Fruit fly (Drosophila melanogaster) whole organism, embryonic: ENCODE results near the gene Naa80.

Experiments
- B-H2 ChIP-seq: fragments of 200-800 bp; sonication (Bioruptor generic); optimal IDR thresholded peaks from 2 replicates; lab custom pipeline; 2018; ENCODE audit warnings: missing biosample characterization, mild to moderate bottlenecking, missing genetic modification characterization
- Bgb ChIP-seq: fragments of 200-800 bp; sonication (Bioruptor generic); IDR thresholded peaks from 2 replicates; pipeline ENCODE4 v1.3.6; 2022; ENCODE audit warnings: missing biosample characterization, missing genetic modification characterization; ENCODE audit not compliant: partially characterized antibody
- CG10654 ChIP-seq: fragments of 200-800 bp; sonication (Bioruptor generic); optimal IDR thresholded peaks from 2 replicates; lab custom pipeline; 2016; ENCODE audit warnings: missing biosample characterization, missing genetic modification characterization
- CG13123 ChIP-seq: fragments of 200-800 bp; sonication (Bioruptor generic); optimal IDR thresholded peaks from 2 replicates; lab custom pipeline; 2016; ENCODE audit warnings: missing biosample characterization, missing genetic modification characterization
- CG14050 ChIP-seq: fragments of 200-800 bp; sonication (Bioruptor generic); IDR thresholded peaks from 3 replicates; pipeline ENCODE4 v1.3.6; 2022; ENCODE audit warnings: missing biosample characterization, missing genetic modification characterization
- CG14667 ChIP-seq: fragments of 200-800 bp; sonication (Bioruptor generic); IDR thresholded peaks from 2 replicates; pipeline ENCODE4 v1.3.6; 2022; ENCODE audit warnings: missing biosample characterization, missing genetic modification characterization
- CG15011 ChIP-seq: fragments of 200-800 bp; sonication (Bioruptor generic); optimal IDR thresholded peaks from 3 replicates; lab custom pipeline; 2018; ENCODE audit warnings: missing biosample characterization, mild to moderate bottlenecking, missing genetic modification characterization
- CG18262 ChIP-seq: fragments of 200-800 bp; optimal IDR thresholded peaks from 3 replicates; lab custom pipeline; 2019; ENCODE audit warnings: missing biosample characterization, mild to moderate bottlenecking, missing genetic modification characterization, moderate library complexity
- CG2120 ChIP-seq: fragments of 200-800 bp; sonication (Bioruptor generic); optimal IDR thresholded peaks from 3 replicates; lab custom pipeline; 2016; ENCODE audit warnings: missing biosample characterization, missing genetic modification characterization
- CG2678 ChIP-seq: fragments of 200-800 bp; sonication (Bioruptor generic); optimal IDR thresholded peaks from 3 replicates; lab custom pipeline; 2019; ENCODE audit warnings: missing biosample characterization, mild to moderate bottlenecking, missing genetic modification characterization, moderate library complexity
- CG2712 ChIP-seq: fragments of 200-800 bp; optimal IDR thresholded peaks from 3 replicates; lab custom pipeline; 2019; ENCODE audit warnings: missing biosample characterization, mild to moderate bottlenecking, missing genetic modification characterization, moderate library complexity
- CG31441 ChIP-seq: fragments of 200-800 bp; sonication (Bioruptor generic); IDR thresholded peaks from 2 replicates; pipeline ENCODE4 v1.3.6; 2022; ENCODE audit warnings: missing biosample characterization, missing genetic modification characterization
- CG6175 ChIP-seq: fragments of 200-800 bp; sonication (Bioruptor generic); IDR thresholded peaks from 3 replicates; pipeline ENCODE4 v1.3.6; 2022; ENCODE audit warnings: missing biosample characterization, missing genetic modification characterization
- CG7556 ChIP-seq: fragments of 200-800 bp; sonication (Bioruptor generic); optimal IDR thresholded peaks from 2 replicates; lab custom pipeline; 2017; ENCODE audit warnings: missing biosample characterization, mild to moderate bottlenecking, missing genetic modification characterization
- CG8388 ChIP-seq: fragments of 200-800 bp; sonication (Bioruptor generic); optimal IDR thresholded peaks from 2 replicates; lab custom pipeline; 2019; ENCODE audit warnings: missing biosample characterization, mild to moderate bottlenecking, missing genetic modification characterization, moderate library complexity
- CHES-1-like ChIP-seq: fragments of 200-800 bp; sonication (Bioruptor generic); optimal IDR thresholded peaks from 2 replicates; lab custom pipeline; 2016; ENCODE audit warnings: missing biosample characterization, missing genetic modification characterization
- D19A ChIP-seq: fragments of 200-800 bp; optimal IDR thresholded peaks from 3 replicates; lab custom pipeline; 2019; ENCODE audit warnings: missing biosample characterization, mild to moderate bottlenecking, missing genetic modification characterization, moderate library complexity
- Dek ChIP-seq: fragments of 200-800 bp; sonication (Bioruptor generic); optimal IDR thresholded peaks from 3 replicates; lab custom pipeline; 2019; ENCODE audit warnings: missing biosample characterization, mild to moderate bottlenecking, missing genetic modification characterization, moderate library complexity
- Fer1 ChIP-seq: fragments of 200-800 bp; sonication (Bioruptor generic); optimal IDR thresholded peaks from 2 replicates; lab custom pipeline; 2017; ENCODE audit warnings: missing biosample characterization, mild to moderate bottlenecking, missing genetic modification characterization
- Fer3 ChIP-seq: fragments of 200-800 bp; sonication (Bioruptor generic); optimal IDR thresholded peaks from 2 replicates; lab custom pipeline; 2018; ENCODE audit warnings: missing biosample characterization, mild to moderate bottlenecking, missing genetic modification characterization, moderate library complexity
- HmgZ ChIP-seq: fragments of 200-800 bp; sonication (Bioruptor generic); optimal IDR thresholded peaks from 2 replicates; lab custom pipeline; 2018; ENCODE audit warnings: missing biosample characterization, mild to moderate bottlenecking, missing genetic modification characterization
- Hmr ChIP-seq: fragments of 200-800 bp; sonication (Bioruptor generic); optimal IDR thresholded peaks from 3 replicates; lab custom pipeline; 2017; ENCODE audit warnings: mild to moderate bottlenecking, missing biosample characterization, missing genetic modification reagents, missing genetic modification characterization
- Hr51 ChIP-seq, 2 experiments: fragments of 200-800 bp; sonication (Bioruptor generic); optimal IDR thresholded peaks; 2 replicates in 1 of 2; 3 replicates in 1 of 2; lab custom pipeline; 2016 to 2018; ENCODE audit warnings: missing biosample characterization in 2 of 2, missing genetic modification characterization in 2 of 2, mild to moderate bottlenecking in 1 of 2, moderate library complexity in 1 of 2
- Hr78 ChIP-seq, 2 experiments: fragments of 200-800 bp in 1 of 2; fragments of >200 bp in 1 of 2; sonication (Bioruptor generic) in 1 of 2; optimal IDR thresholded peaks; 2 replicates each; lab custom pipeline; 2017 to 2019; ENCODE audit warnings: missing biosample characterization in 2 of 2, missing genetic modification characterization in 2 of 2, mild to moderate bottlenecking in 1 of 2, moderate library complexity in 1 of 2
- NFAT ChIP-seq: fragments of 200-800 bp; sonication (Bioruptor generic); IDR thresholded peaks from 2 replicates; pipeline ENCODE4 v1.3.6; 2022; ENCODE audit warnings: missing biosample characterization, missing genetic modification characterization
- Ptx1 ChIP-seq: fragments of 200-800 bp; sonication (Bioruptor generic); IDR thresholded peaks from 2 replicates; pipeline ENCODE4 v1.3.6; 2022; ENCODE audit warnings: missing biosample characterization, missing genetic modification characterization
- Scr ChIP-seq: fragments of 200-800 bp; sonication (Bioruptor generic); IDR thresholded peaks from 2 replicates; pipeline ENCODE4 v1.3.6; 2022; ENCODE audit warnings: missing biosample characterization, missing genetic modification characterization; ENCODE audit not compliant: partially characterized antibody
- Xbp1 ChIP-seq: fragments of 200-800 bp; sonication (Bioruptor generic); optimal IDR thresholded peaks from 3 replicates; lab custom pipeline; 2016; ENCODE audit warnings: missing biosample characterization, mild to moderate bottlenecking, missing genetic modification characterization
- bsh ChIP-seq, 2 experiments: fragments of 200-800 bp; sonication (Bioruptor generic); optimal IDR thresholded peaks; 2 replicates each; lab custom pipeline; 2017 to 2018; ENCODE audit warnings: mild to moderate bottlenecking in 2 of 2, missing biosample characterization in 2 of 2, missing genetic modification characterization in 2 of 2, moderate library complexity in 1 of 2
- cg ChIP-seq: fragments of 200-800 bp; sonication (Bioruptor generic); optimal IDR thresholded peaks from 3 replicates; lab custom pipeline; 2019; ENCODE audit warnings: missing biosample characterization, mild to moderate bottlenecking, missing genetic modification characterization, moderate library complexity
- croc ChIP-seq: fragments of 200-800 bp; sonication (Bioruptor generic); conservative IDR thresholded peaks from 3 replicates; pipeline ENCODE4 v1.3.6; 2022; ENCODE audit warnings: missing biosample characterization, missing genetic modification characterization
- dmrt11E ChIP-seq: fragments of 200-800 bp; sonication (Bioruptor generic); optimal IDR thresholded peaks from 3 replicates; lab custom pipeline; 2018; ENCODE audit warnings: missing biosample characterization, mild to moderate bottlenecking, missing genetic modification characterization, moderate library complexity
- emc ChIP-seq: fragments of 200-800 bp; sonication (Bioruptor generic); optimal IDR thresholded peaks from 2 replicates; lab custom pipeline; 2016; ENCODE audit warnings: missing biosample characterization, missing genetic modification characterization
- esg ChIP-seq: fragments of 200-800 bp; sonication (Bioruptor generic); conservative IDR thresholded peaks from 2 replicates; pipeline ENCODE4 v1.3.6; 2022; ENCODE audit warnings: missing biosample characterization, missing genetic modification characterization
- fd3F ChIP-seq: fragments of 200-800 bp; sonication (Bioruptor generic); optimal IDR thresholded peaks from 2 replicates; lab custom pipeline; 2018; ENCODE audit warnings: missing biosample characterization, mild to moderate bottlenecking, missing genetic modification characterization, moderate library complexity
- gem ChIP-seq: fragments of 200-800 bp; sonication (Bioruptor generic); optimal IDR thresholded peaks from 2 replicates; lab custom pipeline; 2019; ENCODE audit warnings: missing biosample characterization, mild to moderate bottlenecking, missing genetic modification characterization, moderate library complexity
- grau ChIP-seq: fragments of 200-800 bp; optimal IDR thresholded peaks from 3 replicates; lab custom pipeline; 2019; ENCODE audit warnings: missing biosample characterization, mild to moderate bottlenecking, missing genetic modification characterization, moderate library complexity
- gsb-n ChIP-seq: fragments of 200-800 bp; sonication (Bioruptor generic); optimal IDR thresholded peaks from 3 replicates; lab custom pipeline; 2018; ENCODE audit warnings: missing biosample characterization, mild to moderate bottlenecking, missing genetic modification characterization
- klu ChIP-seq: fragments of 200-800 bp; sonication (Bioruptor generic); IDR thresholded peaks from 2 replicates; pipeline ENCODE4 v1.3.6; 2022; ENCODE audit warnings: missing biosample characterization, missing genetic modification characterization
- knrl ChIP-seq: fragments of 200-800 bp; sonication (Bioruptor generic); IDR thresholded peaks from 3 replicates; pipeline ENCODE4 v1.3.6; 2022; ENCODE audit warnings: missing biosample characterization, missing genetic modification characterization; ENCODE audit not compliant: partially characterized antibody
- maf-S ChIP-seq: fragments of 200-800 bp; sonication (Bioruptor generic); optimal IDR thresholded peaks from 2 replicates; lab custom pipeline; 2016; ENCODE audit warnings: missing biosample characterization, missing genetic modification characterization
- onecut ChIP-seq: fragments of 200-800 bp; sonication (Bioruptor generic); IDR thresholded peaks from 2 replicates; pipeline ENCODE4 v1.3.6; 2022; ENCODE audit warnings: missing biosample characterization, missing genetic modification characterization
- ro ChIP-seq: fragments of 200-800 bp; sonication (Bioruptor generic); IDR thresholded peaks from 2 replicates; pipeline ENCODE4 v1.3.6; 2022; ENCODE audit warnings: missing biosample characterization, missing genetic modification characterization
- row ChIP-seq: fragments of 200-800 bp; sonication (Bioruptor generic); IDR thresholded peaks from 3 replicates; pipeline ENCODE4 v1.3.6; 2022; ENCODE audit warnings: missing biosample characterization, missing genetic modification characterization
- sens ChIP-seq: fragments of 200-800 bp; sonication (Bioruptor generic); peaks from one replicate; lab custom pipeline; 2016; ENCODE audit warnings: missing biosample characterization, missing genetic modification characterization
- slbo ChIP-seq: fragments of 200-800 bp; sonication (Bioruptor generic); IDR thresholded peaks from 2 replicates; pipeline ENCODE4 v1.3.6; 2022; ENCODE audit warnings: missing biosample characterization, missing genetic modification characterization
- so ChIP-seq: fragments of 200-800 bp; sonication (Bioruptor generic); IDR thresholded peaks from 3 replicates; pipeline ENCODE4 v1.3.6; 2022; ENCODE audit warnings: missing biosample characterization, missing genetic modification characterization
- toy ChIP-seq: fragments of 200-800 bp; sonication (Bioruptor generic); IDR thresholded peaks from 2 replicates; pipeline ENCODE4 v1.3.6; 2022; ENCODE audit warnings: missing biosample characterization, missing genetic modification characterization
- wor ChIP-seq: fragments of 200-800 bp; sonication (Bioruptor generic); IDR thresholded peaks from 2 replicates; pipeline ENCODE4 v1.3.6; 2022; ENCODE audit warnings: missing biosample characterization, missing genetic modification characterization

Gene Naa80

DNA sequence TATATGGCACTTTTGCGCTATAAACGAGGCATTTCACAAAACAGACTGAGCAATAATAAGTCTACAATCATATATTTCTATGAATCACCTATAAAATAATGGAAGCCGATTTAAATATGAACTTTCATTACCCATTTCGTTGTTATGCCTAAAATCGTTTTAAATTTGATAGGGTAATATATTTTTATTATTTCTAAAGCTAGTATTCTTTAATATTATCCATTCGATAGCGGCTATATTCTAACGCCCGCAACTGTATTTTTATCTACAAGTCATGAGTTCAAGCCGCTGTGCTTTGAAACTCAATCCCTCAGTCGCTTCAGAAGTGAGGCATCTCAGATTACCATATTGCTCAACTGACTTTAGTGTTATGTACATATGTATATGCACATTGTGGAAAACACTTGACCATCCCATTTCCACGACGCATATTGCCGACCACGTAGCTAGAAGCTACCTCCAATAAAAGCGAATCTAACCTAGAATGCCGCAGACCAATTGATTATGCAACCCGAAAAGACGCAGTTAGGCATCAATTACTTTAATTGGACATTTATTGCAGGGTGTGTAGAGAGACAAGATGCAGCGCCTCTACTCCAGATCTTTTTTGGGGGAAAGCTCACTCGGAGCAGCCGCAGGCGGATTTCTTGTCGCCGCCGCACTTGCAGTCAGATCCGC is 15.7 kb downstream of the Naa80 start (continued):
- TF ChIP-seq cg (no peak), CG2712 (tag; lab: Kevin White, UChicago) (peak; percentile 35), dmrt11E (peak; percentile 2), sens (GFP tag; lab: Kevin White, UChicago) (peak; percentile 25), Fer1 (GFP tag; lab: Kevin White, UChicago) (peak; percentile 2), Xbp1 (GFP tag; lab: Kevin White, UChicago) (peak; percentile 6), CG31441 (peak; percentile 39; the same call in 1 of the 2 replicates), CG8388 (GFP tag; lab: Kevin White, UChicago) (peak; percentile 50), CG18262 (peak; percentile 27), CG13123 (no peak), CG2120 (GFP tag; lab: Kevin White, UChicago) (peak; percentile 24), esg (GFP tag; lab: Robert Waterston, UW) (no peak), Hr78 (GFP tag; optimal IDR thresholded peaks at IDR 0.05; lab: Kevin White, UChicago) (peak in 1 of 2 experiments; percentile 52), Hr51 (GFP tag; optimal IDR thresholded peaks at IDR 0.05; lab: Kevin White, UChicago) (peak in 1 of 2 experiments; percentile 36), gem (tag; lab: Kevin White, UChicago) (peak; percentile 73), CG2678 (peak; percentile 25), bsh (GFP tag; optimal IDR thresholded peaks at IDR 0.05; lab: Kevin White, UChicago) (peak in 1 of 2 experiments; percentile 33), CHES-1-like (no peak), gsb-n (tag; lab: Kevin White, UChicago) (peak; percentile 14), HmgZ (tag; lab: Kevin White, UChicago) (no peak), maf-S (no peak), Fer3 (tag; lab: Kevin White, UChicago) (no peak), grau (tag; lab: Kevin White, UChicago) (peak; percentile 15), D19A (tag; lab: Kevin White, UChicago) (peak; percentile 1), CG7556 (peak; percentile 45), row (peak; percentile 41; the same call in 1 of the 3 replicates), Dek (tag; lab: Kevin White, UChicago) (peak; percentile 9), so (GFP tag; lab: Robert Waterston, UW) (0 out of 3 replicates have a peak, but pooled peaks have one; percentile 25), Bgb (GFP tag; lab: Robert Waterston, UW) (peak; percentile 21; the same call in 1 of the 2 replicates), Ptx1 (GFP tag; lab: Robert Waterston, UW) (peak; percentile 16; the same call in 1 of the 2 replicates)
- TF ChIP-seq, all 482 proteins: peak for 40

DNA sequence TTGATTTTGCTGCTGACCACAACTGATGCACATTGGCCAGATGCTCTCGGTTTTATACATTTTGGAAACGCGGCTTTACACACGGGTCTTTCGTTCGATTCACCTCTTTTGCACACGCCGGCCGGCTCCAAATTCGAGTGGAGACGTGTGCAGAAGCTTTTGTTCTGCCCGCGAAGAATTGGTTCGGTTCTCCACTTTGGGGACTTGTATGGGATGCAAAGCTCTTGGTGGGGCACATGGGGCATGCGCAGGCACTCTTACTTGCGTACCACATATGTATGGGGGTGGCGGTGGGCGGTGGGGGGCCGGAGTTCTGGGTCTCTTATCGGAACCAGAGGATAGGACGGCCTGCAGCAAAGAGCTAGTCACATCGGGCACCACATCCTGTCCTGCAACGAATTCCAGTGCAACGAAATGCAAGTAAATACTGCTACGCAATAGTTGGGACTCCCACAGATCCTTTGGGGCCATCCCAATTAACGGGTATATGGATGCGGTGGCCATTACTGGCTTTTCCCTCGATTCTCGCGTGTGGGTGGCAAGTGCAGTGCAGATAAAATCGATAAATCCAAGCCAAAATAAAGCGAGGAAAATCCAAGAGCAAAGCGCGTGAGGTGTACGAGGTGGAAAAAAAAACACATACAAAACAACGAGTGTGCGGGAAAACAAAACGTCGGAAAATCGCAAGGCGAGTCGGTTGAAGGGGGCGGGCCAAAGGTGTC is 16.9 kb downstream of the Naa80 start, which contains the start of the genes MtnA and CG8500:
Gene MtnA (minus strand): TSS at position 30 of the 722 bp plus-strand sequence.
Gene CG8500 (plus strand): TSS at position 313 of the 722 bp plus-strand sequence.
- TF ChIP-seq NFAT: no peak
- no peak for TF ChIP-seq Scr (GFP tag; lab: Robert Waterston, UW)
- peak; percentile 19; the same call in 1 of the 3 replicates for TF ChIP-seq knrl (GFP tag; lab: Robert Waterston, UW)
- no peak for TF ChIP-seq toy (GFP tag; lab: Robert Waterston, UW)
- TF ChIP-seq emc (GFP tag; lab: Kevin White, UChicago): no peak
- TF ChIP-seq croc (GFP tag; lab: Robert Waterston, UW): no peak
- TF ChIP-seq CG14667 (GFP tag; lab: Robert Waterston, UW): no peak
- TF ChIP-seq CG15011: no peak
- TF ChIP-seq slbo (GFP tag; lab: Robert Waterston, UW): no peak
- TF ChIP-seq fd3F (GFP tag; lab: Kevin White, UChicago): no peak
- peak; percentile 79 for TF ChIP-seq Hmr (GFP tag; lab: Kevin White, UChicago)
- peak; percentile 87 for TF ChIP-seq onecut (GFP tag; lab: Robert Waterston, UW)
- TF ChIP-seq wor (GFP tag; lab: Robert Waterston, UW): no peak
- no peak for TF ChIP-seq klu (GFP tag; lab: Robert Waterston, UW)
- no peak for TF ChIP-seq CG10654 (GFP tag; lab: Kevin White, UChicago)
- TF ChIP-seq ro: no peak
- TF ChIP-seq B-H2 (GFP tag; lab: Kevin White, UChicago): peak; percentile 15
- no peak for TF ChIP-seq CG14050 (GFP tag; lab: Robert Waterston, UW)
- TF ChIP-seq CG6175: peak; percentile 78; the same call in 2 of the 3 replicates
